Worm (Caenorhabditis elegans) whole organism, L3 larva: ENCODE results near the gene srx-9.
"Not testable (repeated sequence)": the region's sequence is repeated elsewhere in the genome, so short reads cannot be mapped to it uniquely, and the experiment has no call there.

Experiments used
- R02D3.7 ChIP-seq: fragments of 150-350 bp; optimal IDR thresholded peaks from 2 replicates; lab custom pipeline; 2014; ENCODE audit warnings: missing biosample characterization, missing genetic modification characterization
- ZK546.5 ChIP-seq: sonication (generic microtip); optimal IDR thresholded peaks from 2 replicates; lab custom pipeline; 2017; ENCODE audit warnings: missing biosample characterization, missing genetic modification characterization
- ama-1 ChIP-seq: fragments of 150-350 bp; optimal IDR thresholded peaks from 2 replicates; lab custom pipeline; 2018
- ceh-16 ChIP-seq: sonication (generic microtip); optimal IDR thresholded peaks from 2 replicates; lab custom pipeline; 2017; ENCODE audit warnings: missing biosample characterization, missing genetic modification characterization
- ceh-28 ChIP-seq: fragments of 150-350 bp; optimal IDR thresholded peaks from 2 replicates; lab custom pipeline; 2014; ENCODE audit warnings: missing biosample characterization, missing genetic modification reagents, missing genetic modification characterization
- ceh-82 ChIP-seq: fragments of 150-350 bp; optimal IDR thresholded peaks from 2 replicates; lab custom pipeline; 2014; ENCODE audit warnings: missing biosample characterization, missing genetic modification characterization
- ceh-9 ChIP-seq: sonication (generic microtip); optimal IDR thresholded peaks from 2 replicates; lab custom pipeline; 2018; ENCODE audit warnings: missing biosample characterization, missing genetic modification characterization
- elt-1 ChIP-seq: fragments of 150-350 bp; optimal IDR thresholded peaks from 2 replicates; lab custom pipeline; 2014; ENCODE audit warnings: missing biosample characterization, missing genetic modification characterization
- elt-2 ChIP-seq: sonication (generic microtip); optimal IDR thresholded peaks from 2 replicates; lab custom pipeline; 2016; ENCODE audit warnings: missing genetic modification reagents, mild to moderate bottlenecking, missing genetic modification characterization, missing compliant biosample characterization
- elt-3 ChIP-seq, 3 experiments: fragments of 150-350 bp in 1 of 3; sonication (generic microtip) in 2 of 3; optimal IDR thresholded peaks; 2 replicates in 2 of 3; 4 replicates in 1 of 3; lab custom pipeline; 2014 to 2017; ENCODE audit warnings: missing biosample characterization in 3 of 3, missing genetic modification characterization in 3 of 3
- fkh-10 ChIP-seq: sonication (generic microtip); optimal IDR thresholded peaks from 2 replicates; lab custom pipeline; 2017; ENCODE audit warnings: missing biosample characterization, missing genetic modification reagents, missing genetic modification characterization
- fkh-2 ChIP-seq: fragments of 150-350 bp; optimal IDR thresholded peaks from 2 replicates; lab custom pipeline; 2014; ENCODE audit warnings: missing biosample characterization, missing genetic modification reagents, missing genetic modification characterization
- hmg-11 ChIP-seq: sonication (generic microtip); optimal IDR thresholded peaks from 2 replicates; lab custom pipeline; 2016; ENCODE audit warnings: missing genetic modification characterization, missing compliant biosample characterization
- jun-1 ChIP-seq: fragments of 150-350 bp; optimal IDR thresholded peaks from 2 replicates; lab custom pipeline; 2014; ENCODE audit warnings: missing biosample characterization, missing genetic modification reagents, missing genetic modification characterization
- lin-15B ChIP-seq: fragments of 150-350 bp; optimal IDR thresholded peaks from 2 replicates; lab custom pipeline; 2014; ENCODE audit warnings: missing biosample characterization, missing genetic modification characterization
- lin-39 ChIP-seq: fragments of 150-350 bp; optimal IDR thresholded peaks from 2 replicates; lab custom pipeline; 2018; ENCODE audit warnings: missing biosample characterization, missing genetic modification reagents, missing genetic modification characterization
- mdl-1 ChIP-seq: fragments of 150-350 bp; optimal IDR thresholded peaks from 2 replicates; lab custom pipeline; 2014; ENCODE audit warnings: missing biosample characterization, missing genetic modification characterization
- mml-1 ChIP-seq: fragments of 150-350 bp; sonication (generic microtip); optimal IDR thresholded peaks from 3 replicates; lab custom pipeline; 2014; ENCODE audit warnings: missing biosample characterization, missing genetic modification characterization
- nfya-1 ChIP-seq: sonication (generic microtip); optimal IDR thresholded peaks from 2 replicates; lab custom pipeline; 2017; ENCODE audit warnings: missing genetic modification characterization, mild to moderate bottlenecking, missing compliant biosample characterization, antibody characterized with exemption, moderate library complexity; ENCODE audit not compliant: insufficient read depth
- nhr-11 ChIP-seq: fragments of 150-350 bp; optimal IDR thresholded peaks from 2 replicates; lab custom pipeline; 2014; ENCODE audit warnings: missing biosample characterization, missing genetic modification characterization
- nhr-23 ChIP-seq: fragments of 150-350 bp; optimal IDR thresholded peaks from 2 replicates; lab custom pipeline; 2014; ENCODE audit warnings: missing biosample characterization, missing genetic modification reagents, missing genetic modification characterization
- nhr-237 ChIP-seq: fragments of 150-350 bp; optimal IDR thresholded peaks from 2 replicates; lab custom pipeline; 2014; ENCODE audit warnings: missing biosample characterization, missing genetic modification characterization
- nhr-25 ChIP-seq: sonication (generic microtip); optimal IDR thresholded peaks from 2 replicates; lab custom pipeline; 2017; ENCODE audit warnings: missing biosample characterization, missing genetic modification characterization
- nhr-28 ChIP-seq: fragments of 150-350 bp; optimal IDR thresholded peaks from 2 replicates; lab custom pipeline; 2014; ENCODE audit warnings: missing biosample characterization, missing genetic modification characterization
- nhr-43 ChIP-seq: sonication (generic microtip); optimal IDR thresholded peaks from 2 replicates; lab custom pipeline; 2016; ENCODE audit warnings: mild to moderate bottlenecking, missing genetic modification characterization, missing compliant biosample characterization; ENCODE audit not compliant: poor library complexity, severe bottlenecking
- nhr-76 ChIP-seq: fragments of 150-350 bp; sonication (generic microtip); optimal IDR thresholded peaks from 5 replicates; lab custom pipeline; 2014; ENCODE audit warnings: missing biosample characterization, missing genetic modification characterization
- pha-4 ChIP-seq: fragments of 150-350 bp; optimal IDR thresholded peaks from 2 replicates; lab custom pipeline; 2014; ENCODE audit warnings: missing biosample characterization, missing genetic modification reagents, missing genetic modification characterization
- pqm-1 ChIP-seq: fragments of 150-350 bp; optimal IDR thresholded peaks from 2 replicates; lab custom pipeline; 2017; ENCODE audit warnings: missing biosample characterization, missing genetic modification characterization, inconsistent platforms
- skn-1 ChIP-seq: fragments of 150-350 bp; optimal IDR thresholded peaks from 2 replicates; lab custom pipeline; 2014; ENCODE audit warnings: missing biosample characterization, missing genetic modification characterization
- snpc-4 ChIP-seq: fragments of 150-350 bp; optimal IDR thresholded peaks from 2 replicates; lab custom pipeline; 2014; ENCODE audit warnings: missing biosample characterization, missing genetic modification characterization
- tbx-2 ChIP-seq: sonication (generic microtip); optimal IDR thresholded peaks from 2 replicates; lab custom pipeline; 2016; ENCODE audit warnings: mild to moderate bottlenecking, missing genetic modification characterization, missing compliant biosample characterization
- unc-39 ChIP-seq: sonication (generic microtip); optimal IDR thresholded peaks from 4 replicates; lab custom pipeline; 2017; ENCODE audit warnings: missing biosample characterization, missing genetic modification characterization
- unc-62 ChIP-seq: fragments of 150-350 bp; sonication (generic microtip); optimal IDR thresholded peaks from 4 replicates; lab custom pipeline; 2014; ENCODE audit warnings: missing biosample characterization, missing genetic modification reagents, missing genetic modification characterization

The srx-9 gene

ce11 chrV:7395359-7395758 lies at the start of gene srx-9:
srx-9 (minus strand) TSS chrV:7395459.
- TF ChIP-seq nhr-11 (tag; lab: Kevin White, UChicago) = no peak
- no peak for TF ChIP-seq fkh-2 (tag; lab: Kevin White, UChicago)
- no peak for TF ChIP-seq unc-62 (GFP tag; lab: Kevin White, UChicago)
- no peak for TF ChIP-seq nhr-23 (tag; lab: Kevin White, UChicago)
- no peak for TF ChIP-seq unc-39
- no peak for TF ChIP-seq skn-1 (tag; lab: Kevin White, UChicago)
- TF ChIP-seq elt-1 (tag; lab: Kevin White, UChicago) = no peak
- no peak for TF ChIP-seq mdl-1 (tag; lab: Kevin White, UChicago)
- no peak for TF ChIP-seq nhr-43
- no peak for TF ChIP-seq nhr-237 (tag; lab: Kevin White, UChicago)

- not testable (repeated sequence) for TF ChIP-seq ceh-82; pqm-1; nhr-25 (tag; lab: Kevin White, UChicago)
Measured at ce11 chrV:7444331-7444730, 49.1 kb upstream of the srx-9 start, which contains the start of gene nhr-141. nhr-141 (plus strand) TSS chrV:7444661.

ce11 chrV:7439807-7440206 lies 44.5 kb upstream of the srx-9 start, which contains the start of gene try-13:
try-13 (plus strand) TSS chrV:7440107.
- no peak for TF ChIP-seq nhr-43
- no peak for TF ChIP-seq pha-4 (tag; lab: Kevin White, UChicago)
- TF ChIP-seq nhr-76 (tag; lab: Kevin White, UChicago) = no peak
- TF ChIP-seq mml-1 (tag; lab: Kevin White, UChicago) = no peak
- no peak for TF ChIP-seq jun-1
- TF ChIP-seq ceh-28 (tag; lab: Kevin White, UChicago) = no peak
- TF ChIP-seq R02D3.7 (tag; lab: Kevin White, UChicago) = no peak
- no peak for TF ChIP-seq ZK546.5 (tag; lab: Kevin White, UChicago)
- TF ChIP-seq nhr-28 = no peak
- no peak for TF ChIP-seq lin-15B (tag; lab: Kevin White, UChicago)
- no peak for TF ChIP-seq skn-1 (tag; lab: Kevin White, UChicago)
- TF ChIP-seq, all 47 proteins: peak for 0

ce11 chrV:7437985-7438384 lies 42.7 kb upstream of the srx-9 start, which contains the start of gene F25E5.16:
F25E5.16 (plus strand) TSS chrV:7438285.
- TF ChIP-seq nhr-76 (tag; lab: Kevin White, UChicago) (no peak), hmg-11 (tag; lab: Kevin White, UChicago) (no peak), pha-4 (tag; lab: Kevin White, UChicago) (no peak), R02D3.7 (tag; lab: Kevin White, UChicago) (no peak), nhr-43 (no peak), snpc-4 (no peak), elt-2 (tag; lab: Kevin White, UChicago) (no peak), lin-15B (tag; lab: Kevin White, UChicago) (no peak), jun-1 (no peak), nhr-11 (tag; lab: Kevin White, UChicago) (no peak), nfya-1 (tag; lab: Kevin White, UChicago) (no peak), ceh-16 (tag; lab: Kevin White, UChicago) (no peak)

ce11 chrV:7437538-7437937 lies 42.3 kb upstream of the srx-9 start, which contains the start of gene F25E5.9:
F25E5.9 (minus strand) TSS chrV:7437919.
- peak; percentile 7 for TF ChIP-seq lin-15B (tag; lab: Kevin White, UChicago)
- TF ChIP-seq fkh-10 (GFP tag; lab: Kevin White, UChicago) = peak; percentile 28
- no peak for TF ChIP-seq ceh-9 (tag; lab: Kevin White, UChicago)
- no peak for TF ChIP-seq R02D3.7 (tag; lab: Kevin White, UChicago)
- peak; percentile 3 for TF ChIP-seq lin-39 (tag; lab: Kevin White, UChicago)
- peak; percentile 32 for TF ChIP-seq snpc-4
- peak; percentile 10 for TF ChIP-seq ama-1 (lab: Kevin White, UChicago)
- TF ChIP-seq nfya-1 (tag; lab: Kevin White, UChicago) = peak; percentile 51
- no peak for TF ChIP-seq ZK546.5 (tag; lab: Kevin White, UChicago)

- peak; percentile 90 for TF ChIP-seq nhr-43
- peak in 2 of 3 experiments; percentile 14 to 91 for TF ChIP-seq elt-3 (tag; optimal IDR thresholded peaks at IDR 0.05; lab: Kevin White, UChicago)
- TF ChIP-seq nhr-25 (tag; lab: Kevin White, UChicago) = peak; percentile 78
- peak; percentile 28 for TF ChIP-seq tbx-2
- TF ChIP-seq nhr-23 (tag; lab: Kevin White, UChicago) = peak; percentile 72
- TF ChIP-seq ceh-82 = no peak
- TF ChIP-seq jun-1 = no peak
- TF ChIP-seq ama-1 (lab: Kevin White, UChicago) = peak; percentile 98
- TF ChIP-seq nfya-1 (tag; lab: Kevin White, UChicago) = peak; percentile 16
- peak; percentile 14 for TF ChIP-seq pha-4 (tag; lab: Kevin White, UChicago)
Measured at ce11 chrV:7436911-7437310, 41.7 kb upstream of the srx-9 start.
